Worm (Caenorhabditis elegans): ENCODE measurements around the gene lact-8.

DNA sequence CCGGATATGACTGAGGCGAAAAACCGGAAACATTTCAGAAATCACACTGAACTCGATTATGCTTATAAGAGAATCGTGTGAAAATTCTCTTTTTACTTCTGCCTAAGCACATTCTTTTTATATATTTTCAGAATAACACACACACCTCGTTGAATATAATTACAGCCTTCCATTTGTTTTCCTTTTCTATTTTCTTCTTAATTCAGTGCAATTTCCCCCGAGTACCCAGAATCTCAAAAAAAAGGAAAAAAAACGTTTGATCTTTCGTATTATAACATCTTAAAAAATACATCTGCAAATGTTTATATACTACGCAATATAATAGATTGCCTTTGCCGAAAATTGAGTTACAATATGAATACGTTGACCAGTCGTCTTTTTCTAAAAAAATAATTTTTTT is 38.4 kb upstream of the lact-8 start:
- TF ChIP-seq ama-1 (optimal IDR thresholded peaks at IDR 0.05) (no peak), ets-7 (tag; optimal IDR thresholded peaks at IDR 0.05) (no peak), pes-1 (GFP tag; IDR thresholded peaks at IDR 0.05) (no peak), hmbx-1 (tag; optimal IDR thresholded peaks at IDR 0.05) (no peak), tbx-37 (GFP tag; conservative IDR thresholded peaks at IDR 0.05) (no peak), flt-1 (GFP tag; IDR thresholded peaks at IDR 0.05) (no peak), scrt-1 (GFP tag; IDR thresholded peaks at IDR 0.05) (no peak), aly-1 (tag; optimal IDR thresholded peaks at IDR 0.05) (no peak), tbx-11 (GFP tag; IDR thresholded peaks at IDR 0.05) (no peak), hmg-4 (GFP tag; optimal IDR thresholded peaks at IDR 0.05) (no peak), tra-4 (tag; optimal IDR thresholded peaks at IDR 0.05) (no peak)

Measured in whole organism, early embryonic.